Worm (Caenorhabditis elegans): ENCODE results near the gene Y60A3A.8.

The Y60A3A.8 gene

DNA sequence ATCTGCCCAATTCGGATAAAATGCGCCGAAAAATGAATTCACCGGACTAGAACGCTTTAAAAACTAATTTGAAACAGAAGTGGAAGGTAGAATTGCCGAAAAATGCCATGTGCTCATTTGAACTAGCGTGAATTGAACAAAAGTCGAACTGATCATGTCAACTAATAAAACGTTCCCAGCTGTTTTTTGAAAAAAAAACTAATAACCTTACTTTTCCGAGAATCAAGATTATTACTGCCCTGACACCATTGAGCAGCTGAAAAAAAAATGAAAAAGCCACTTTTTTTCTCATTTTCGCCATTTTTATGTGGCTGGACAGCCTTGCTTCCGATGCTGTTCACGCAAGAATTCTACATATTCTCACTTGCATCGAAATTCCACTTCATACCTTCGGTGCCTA is 23.2 kb downstream of the Y60A3A.8 start, which contains the start of gene srh-173:
TSS of gene srh-173 (plus strand) at position 301 of the 400 bp plus-strand sequence.
- TF ChIP-seq mxl-3 (GFP tag; optimal IDR thresholded peaks at IDR 0.05) (no peak), dmd-9 (GFP tag; IDR thresholded peaks at IDR 0.05) (no peak), ctbp-1 (GFP tag; IDR thresholded peaks at IDR 0.05) (no peak), nhr-6 (tag; optimal IDR thresholded peaks at IDR 0.05) (no peak), tag-97 (GFP tag; IDR thresholded peaks at IDR 0.05) (no peak), unc-62 (GFP tag; optimal IDR thresholded peaks at IDR 0.05 in 1 of 2) (peak in 1 of 2 experiments; percentile 35), unc-62 (tag; optimal IDR thresholded peaks at IDR 0.05) (no peak)

DNA sequence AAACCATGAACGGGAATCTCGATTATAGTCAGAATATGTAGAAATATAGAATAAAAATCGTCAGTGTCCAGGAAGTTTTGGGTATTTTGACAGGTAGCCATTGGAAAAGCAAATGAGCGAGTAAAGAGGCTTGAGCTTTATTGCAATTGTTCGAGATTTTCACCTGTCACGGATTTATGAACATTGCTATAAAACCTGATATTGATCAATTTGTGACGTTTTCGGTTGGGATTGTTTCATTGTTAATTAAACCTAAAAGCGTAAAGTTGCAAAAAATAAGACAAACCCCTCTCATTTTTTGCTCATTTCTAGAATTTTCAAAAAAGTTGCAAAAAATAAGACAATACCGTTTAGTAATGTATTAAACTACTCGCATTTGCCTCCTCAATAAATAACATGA is 28.4 kb downstream of the Y60A3A.8 start, which contains the start of gene srh-183:
TSS of gene srh-183 (minus strand) at position 101 of the 400 bp plus-strand sequence.
- TF ChIP-seq ztf-7 (tag; optimal IDR thresholded peaks at IDR 0.05) (no peak), nhr-11 (tag; optimal IDR thresholded peaks at IDR 0.05) (no peak), mxl-3 (GFP tag; optimal IDR thresholded peaks at IDR 0.05) (no peak), unc-39 (tag; optimal IDR thresholded peaks at IDR 0.05) (no peak), lin-39 (tag; optimal IDR thresholded peaks at IDR 0.05) (no peak), hif-1 (tag; optimal IDR thresholded peaks at IDR 0.05) (no peak), dve-1 (tag; optimal IDR thresholded peaks at IDR 0.05; ENCODE audit: insufficient read depth) (no peak), arid-1 (GFP tag; conservative IDR thresholded peaks at IDR 0.05) (no peak), mdt-29 (GFP tag; IDR thresholded peaks at IDR 0.05) (no peak)

DNA sequence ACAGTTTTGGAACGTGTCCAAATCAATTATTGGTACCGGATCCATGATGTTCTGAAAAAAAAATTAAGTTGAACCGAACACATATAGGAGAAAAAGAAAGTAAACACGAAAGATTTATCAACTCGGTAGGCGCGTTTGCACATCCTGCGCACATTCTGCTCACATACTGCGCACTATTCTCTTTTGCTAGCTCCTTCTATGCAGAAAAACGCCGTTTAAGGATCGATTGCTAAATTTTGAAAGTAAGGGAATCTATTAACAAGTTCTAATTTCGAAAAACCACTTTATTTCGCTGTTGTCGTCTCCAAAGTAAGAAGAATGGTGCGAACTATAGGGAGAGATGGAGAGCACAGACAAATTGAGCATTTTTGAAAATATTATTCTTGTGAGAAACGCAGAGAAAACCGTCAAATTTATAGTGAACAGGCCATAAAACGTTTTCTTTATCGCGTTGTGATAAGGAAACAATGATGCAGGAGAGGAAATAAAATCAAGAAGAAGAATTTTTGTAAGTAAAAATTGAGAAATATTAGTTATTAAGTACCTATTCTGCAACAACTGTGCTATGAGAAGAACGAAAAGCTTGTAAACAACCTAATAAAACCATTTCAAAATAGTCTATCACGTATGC is 32.2 kb downstream of the Y60A3A.8 start, which contains the start of gene Y60A3A.24:
TSS of gene Y60A3A.24 (minus strand) at position 51 of the 631 bp plus-strand sequence.
- TF ChIP-seq nhr-25 (tag; optimal IDR thresholded peaks at IDR 0.05; ENCODE audit: borderline replicate concordance, insufficient read depth) (no peak), nhr-48 (tag; optimal IDR thresholded peaks at IDR 0.05) (no peak), daf-16 (GFP tag; optimal IDR thresholded peaks at IDR 0.05) (no peak), daf-16 (tag; optimal IDR thresholded peaks at IDR 0.05) (peak; percentile 68), nhr-77 (tag; optimal IDR thresholded peaks at IDR 0.05) (peak; percentile 16), Y5F2A.4 (GFP tag; optimal IDR thresholded peaks at IDR 0.05) (no peak), sdz-12 (GFP tag; optimal IDR thresholded peaks at IDR 0.05) (no peak), php-3 (GFP tag; IDR thresholded peaks at IDR 0.05) (peak; percentile 90; the same call in 1 of the 2 replicates), ceh-82 (tag; optimal IDR thresholded peaks at IDR 0.05) (no peak), dmd-6 (GFP tag; IDR thresholded peaks at IDR 0.05) (no peak), nhr-76 (tag; optimal IDR thresholded peaks at IDR 0.05) (no peak), T20F7.1 (GFP tag; optimal IDR thresholded peaks at IDR 0.05) (no peak), hlh-11 (tag; optimal IDR thresholded peaks at IDR 0.05) (peak; percentile 38), rbr-2 (tag; optimal IDR thresholded peaks at IDR 0.05) (no peak), lin-1 (GFP tag; IDR thresholded peaks at IDR 0.05) (no peak), vab-7 (GFP tag; IDR thresholded peaks at IDR 0.05) (no peak), arid-1 (GFP tag; conservative IDR thresholded peaks at IDR 0.05) (no peak), snpc-1.2 (GFP tag; IDR thresholded peaks at IDR 0.05) (no peak), nhr-42 (GFP tag; IDR thresholded peaks at IDR 0.05) (no peak), ZK546.5 (tag; optimal IDR thresholded peaks at IDR 0.05) (no peak), ztf-11 (tag; optimal IDR thresholded peaks at IDR 0.05) (no peak), aha-1 (tag) (peak; percentile 61), zip-11 (GFP tag; IDR thresholded peaks at IDR 0.05) (no peak), aly-2 (tag; optimal IDR thresholded peaks at IDR 0.05) (no peak), daf-12 (tag; optimal IDR thresholded peaks at IDR 0.05) (no peak), dve-1 (tag; optimal IDR thresholded peaks at IDR 0.05; ENCODE audit: insufficient read depth) (peak; percentile 56), ceh-20 (GFP tag; IDR thresholded peaks at IDR 0.05) (no peak), hif-1 (tag; optimal IDR thresholded peaks at IDR 0.05) (no peak), T26A8.4 (GFP tag; IDR thresholded peaks at IDR 0.05) (no peak), zip-2 (tag; optimal IDR thresholded peaks at IDR 0.05) (no peak), nhr-10 (tag; optimal IDR thresholded peaks at IDR 0.05) (no peak), ceh-44 (GFP tag; IDR thresholded peaks at IDR 0.05) (no peak), egl-27 (tag; optimal IDR thresholded peaks at IDR 0.05) (no peak), ceh-32 (tag; optimal IDR thresholded peaks at IDR 0.05; ENCODE audit: poor library complexity) (no peak), attf-4 (tag; optimal IDR thresholded peaks at IDR 0.05) (no peak), pqm-1 (tag; optimal IDR thresholded peaks at IDR 0.05) (peak; percentile 87), nhr-28 (tag; optimal IDR thresholded peaks at IDR 0.05) (peak; percentile 82)

Data from whole organism, L4 larva.